Worm (Caenorhabditis elegans): Measurements from ENCODE around the gene srd-45.

DNA sequence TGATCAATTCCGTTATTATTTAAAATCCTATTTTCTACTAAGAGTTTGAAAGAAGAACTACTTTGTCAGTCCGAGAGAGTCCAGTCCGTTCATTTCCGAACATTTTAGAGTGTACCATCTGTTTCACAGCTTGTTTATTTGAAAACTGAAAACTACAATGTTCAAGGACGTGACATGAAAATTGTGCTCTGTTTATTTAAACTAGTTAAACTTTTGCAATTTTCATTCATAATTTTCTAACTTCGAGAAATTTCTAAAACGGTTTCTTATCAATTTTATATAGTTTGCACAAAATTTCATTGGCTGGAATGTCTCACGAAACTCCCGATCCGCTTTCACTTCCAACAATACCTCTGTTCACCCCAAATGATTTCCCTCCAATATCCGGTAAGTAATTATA lies 48.3 kb upstream of the srd-45 start, which contains the start of gene C04B4.1:
- TF ChIP-seq egl-27 (tag; optimal IDR thresholded peaks at IDR 0.05) (no peak), nhr-77 (tag; optimal IDR thresholded peaks at IDR 0.05) (no peak), mdl-1 (tag; optimal IDR thresholded peaks at IDR 0.05) (no peak)
